Fruit fly (Drosophila melanogaster): ENCODE measurements around the gene Sh.

DNA sequence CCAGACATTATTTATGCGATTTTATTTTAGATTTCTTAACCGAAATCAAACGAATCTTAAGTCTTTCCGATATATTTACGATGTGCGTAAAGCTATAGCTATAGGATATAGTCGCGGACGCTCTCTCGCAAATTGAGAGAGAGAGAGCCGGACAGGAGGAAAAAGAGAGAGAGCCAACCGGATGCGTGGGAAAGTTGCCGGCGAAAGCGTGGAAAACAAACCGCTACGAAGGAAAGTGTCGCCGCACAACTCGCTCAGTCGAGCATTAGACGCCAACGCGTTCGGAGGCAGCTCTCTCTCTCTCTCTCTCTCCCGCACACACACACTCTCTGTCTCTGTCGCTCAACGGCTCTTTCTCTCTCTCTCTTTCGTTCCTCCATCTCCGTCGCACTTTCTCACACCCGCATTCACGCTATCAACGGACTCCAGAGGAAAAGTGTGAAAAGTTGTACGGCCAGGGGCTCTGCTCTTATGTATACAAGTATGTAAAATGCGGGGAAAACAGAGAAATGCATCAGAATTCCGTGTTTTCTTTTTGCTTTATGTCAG is 39.4 kb downstream of the Sh start, which contains the start of gene CG6867:
- no peak for TF ChIP-seq Drgx (GFP tag; IDR thresholded peaks at IDR 0.05)
- TF ChIP-seq CG9215 (GFP tag; IDR thresholded peaks at IDR 0.05) = no peak
- TF ChIP-seq mld (GFP tag; IDR thresholded peaks at IDR 0.05; ENCODE audit: partially characterized antibody) = no peak
- no peak for TF ChIP-seq CG7928 (GFP tag; optimal IDR thresholded peaks at IDR 0.05)
- no peak for TF ChIP-seq Dp (GFP tag; optimal IDR thresholded peaks at IDR 0.05)
- TF ChIP-seq CG31224 (GFP tag; IDR thresholded peaks at IDR 0.05) = no peak

Data from whole organism, embryonic.